Worm (Caenorhabditis elegans) whole organism, L4 larva: ENCODE data around the gene Y22D7AL.10.

Experiments used
- F49E8.2 ChIP-seq: sonication (generic microtip); optimal IDR thresholded peaks from 2 replicates; lab custom pipeline; 2016; ENCODE audit warnings: missing compliant biosample characterization, mild to moderate bottlenecking, missing genetic modification characterization, borderline replicate concordance
- T20F7.1 ChIP-seq: fragments of 200-800 bp; sonication (Bioruptor generic); optimal IDR thresholded peaks from 2 replicates; lab custom pipeline; 2018; ENCODE audit warnings: mild to moderate bottlenecking, missing genetic modification characterization, missing compliant biosample characterization
- lin-15B ChIP-seq: fragments of 150-350 bp; sonication (generic microtip); optimal IDR thresholded peaks from 3 replicates; lab custom pipeline; 2014; ENCODE audit warnings: missing biosample characterization, missing genetic modification characterization
- lin-39 ChIP-seq: fragments of 150-350 bp; optimal IDR thresholded peaks from 2 replicates; lab custom pipeline; 2014; ENCODE audit warnings: missing biosample characterization, missing genetic modification reagents, missing genetic modification characterization
- nhr-11 ChIP-seq: fragments of 150-350 bp; optimal IDR thresholded peaks from 2 replicates; lab custom pipeline; 2014; ENCODE audit warnings: missing biosample characterization, missing genetic modification characterization

ce11 chrIII:1580142-1580541 is 38.6 kb downstream of the Y22D7AL.10 start:
- TF ChIP-seq lin-15B (tag; lab: Kevin White, UChicago) = no peak
- TF ChIP-seq nhr-11 (tag; lab: Kevin White, UChicago) = no peak
- TF ChIP-seq lin-39 = no peak
- no peak for TF ChIP-seq F49E8.2 (tag; lab: Kevin White, UChicago)
- TF ChIP-seq T20F7.1 (GFP tag; lab: Kevin White, UChicago) = no peak
